Fruit fly (Drosophila melanogaster): ENCODE measurements around the gene Dus2.

Gene Dus2

dm6 chrX:14233843-14234337 lies 3.9 kb upstream of the Dus2 start, which contains the start of gene CG42271 (continued):
- TF ChIP-seq abd-A (tag; optimal IDR thresholded peaks at IDR 0.05) (no peak), dati (GFP tag; IDR thresholded peaks at IDR 0.05) (no peak), Fer1 (GFP tag; optimal IDR thresholded peaks at IDR 0.05) (peak; percentile 46), crp (GFP tag; optimal IDR thresholded peaks at IDR 0.05) (peak in 1 of 2 experiments; percentile 26), Gsc (GFP tag; IDR thresholded peaks at IDR 0.05) (no peak), CG33557 (GFP tag; optimal IDR thresholded peaks at IDR 0.05) (peak; percentile 25), Gug (GFP tag; IDR thresholded peaks at IDR 0.05) (no peak; the same call in 3 of the 4 replicates), B-H2 (GFP tag; optimal IDR thresholded peaks at IDR 0.05) (no peak), ara (GFP tag; IDR thresholded peaks at IDR 0.05) (peak; percentile 33; the same call in 1 of the 2 replicates), fd64A (GFP tag; optimal IDR thresholded peaks at IDR 0.05) (no peak), Dfd (GFP tag; optimal IDR thresholded peaks at IDR 0.05) (no peak), ttk (GFP tag; IDR thresholded peaks at IDR 0.05) (no peak), Bteb2 (GFP tag; optimal IDR thresholded peaks at IDR 0.05) (no peak), shn (GFP tag; optimal IDR thresholded peaks at IDR 0.05) (no peak), slbo (GFP tag; IDR thresholded peaks at IDR 0.05) (peak; percentile 52), trh (GFP tag; optimal IDR thresholded peaks at IDR 0.05) (no peak), nmo (GFP tag; optimal IDR thresholded peaks at IDR 0.05) (peak; percentile 75), Sox100B (GFP tag; optimal IDR thresholded peaks at IDR 0.05) (no peak), Jarid2 (GFP tag; optimal IDR thresholded peaks at IDR 0.05) (no peak), cad (GFP tag; optimal IDR thresholded peaks at IDR 0.05) (no peak), sr (GFP tag; IDR thresholded peaks at IDR 0.05) (no peak), CG10431 (GFP tag; optimal IDR thresholded peaks at IDR 0.05) (no peak), dm (GFP tag; optimal IDR thresholded peaks at IDR 0.05) (no peak), CG13424 (tag; optimal IDR thresholded peaks at IDR 0.05) (peak; percentile 63), CG6683 (GFP tag; optimal IDR thresholded peaks at IDR 0.05) (no peak), hth (optimal IDR thresholded peaks at IDR 0.05) (no peak), CG17361 (GFP tag; IDR thresholded peaks at IDR 0.05) (peak; percentile 77), CG6175 (GFP tag; IDR thresholded peaks at IDR 0.05) (no peak), Aef1 (GFP tag; IDR thresholded peaks at IDR 0.05) (no peak), oc (tag; optimal IDR thresholded peaks at IDR 0.05) (no peak), CG18011 (GFP tag; optimal IDR thresholded peaks at IDR 0.05) (no peak), CG12219 (GFP tag; optimal IDR thresholded peaks at IDR 0.05) (no peak), CG2678 (tag; optimal IDR thresholded peaks at IDR 0.05) (no peak), CG1529 (GFP tag; optimal IDR thresholded peaks at IDR 0.05) (no peak), Bdp1 (GFP tag; optimal IDR thresholded peaks at IDR 0.05) (no peak), gsb-n (tag; optimal IDR thresholded peaks at IDR 0.05) (no peak), CG10543 (GFP tag; optimal IDR thresholded peaks at IDR 0.05) (peak; percentile 60), CG9817 (tag; optimal IDR thresholded peaks at IDR 0.05) (peak; percentile 57), chif (GFP tag; optimal IDR thresholded peaks at IDR 0.05) (no peak), Nf-YC (tag; optimal IDR thresholded peaks at IDR 0.05) (peak; percentile 61), NC2β (GFP tag; optimal IDR thresholded peaks at IDR 0.05) (no peak), zfh2 (GFP tag; optimal IDR thresholded peaks at IDR 0.05) (no peak), maf-S (GFP tag; optimal IDR thresholded peaks at IDR 0.05) (no peak), CG3726 (GFP tag; IDR thresholded peaks at IDR 0.05) (no peak), NFAT (GFP tag; IDR thresholded peaks at IDR 0.05) (no peak), Kr (GFP tag; optimal IDR thresholded peaks at IDR 0.05) (no peak), Neu2 (GFP tag; optimal IDR thresholded peaks at IDR 0.05; ENCODE audit: borderline replicate concordance) (no peak), gem (tag; optimal IDR thresholded peaks at IDR 0.05) (no peak), Taf1 (GFP tag; IDR thresholded peaks at IDR 0.05) (no peak), run (tag; optimal IDR thresholded peaks at IDR 0.05) (no peak)

Measured in whole organism, embryonic.